Fruit fly (Drosophila melanogaster) whole organism, embryonic: ENCODE results near the gene Sec63.

ENCODE experiments used
- Abd-B ChIP-seq: fragments of 200-800 bp; sonication (Bioruptor generic); optimal IDR thresholded peaks from 2 replicates; lab custom pipeline; 2018; ENCODE audit warnings: missing biosample characterization, mild to moderate bottlenecking, missing genetic modification characterization, moderate library complexity
- Ada2b ChIP-seq: fragments of 200-800 bp; sonication (Bioruptor generic); IDR thresholded peaks from 2 replicates; pipeline ENCODE4 v1.3.6; 2022; ENCODE audit warnings: missing biosample characterization, missing genetic modification characterization
- Adf1 ChIP-seq: fragments of 200-800 bp; sonication (Bioruptor generic); IDR thresholded peaks from 2 replicates; pipeline ENCODE4 v1.3.6; 2022; ENCODE audit warnings: missing biosample characterization, missing genetic modification characterization
- Atf-2 ChIP-seq: fragments of 200-800 bp; sonication (Bioruptor generic); optimal IDR thresholded peaks from 2 replicates; lab custom pipeline; 2016; ENCODE audit warnings: missing biosample characterization, missing genetic modification characterization
- BEAF-32 ChIP-seq: fragments of 200-800 bp; sonication (Bioruptor generic); optimal IDR thresholded peaks from 3 replicates; lab custom pipeline; 2017; ENCODE audit warnings: missing biosample characterization, missing genetic modification characterization, mild to moderate bottlenecking, moderate library complexity, missing genetic modification reagents
- Bdp1 ChIP-seq: fragments of 200-800 bp; sonication (Bioruptor generic); optimal IDR thresholded peaks from 3 replicates; lab custom pipeline; 2016; ENCODE audit warnings: missing biosample characterization, missing genetic modification characterization
- BtbVII ChIP-seq: fragments of 200-800 bp; sonication (Bioruptor generic); optimal IDR thresholded peaks from 3 replicates; lab custom pipeline; 2017; ENCODE audit warnings: missing biosample characterization, mild to moderate bottlenecking, missing genetic modification characterization
- CG10267 ChIP-seq: fragments of 200-800 bp; sonication (Bioruptor generic); optimal IDR thresholded peaks from 2 replicates; lab custom pipeline; 2018; ENCODE audit warnings: missing biosample characterization, mild to moderate bottlenecking, missing genetic modification characterization, moderate library complexity
- CG11398 ChIP-seq: fragments of 200-800 bp; sonication (Bioruptor generic); optimal IDR thresholded peaks from 2 replicates; lab custom pipeline; 2016; ENCODE audit warnings: missing biosample characterization, missing genetic modification characterization
- CG15011 ChIP-seq: fragments of 200-800 bp; sonication (Bioruptor generic); optimal IDR thresholded peaks from 3 replicates; lab custom pipeline; 2018; ENCODE audit warnings: missing biosample characterization, mild to moderate bottlenecking, missing genetic modification characterization
- CG15479 ChIP-seq: fragments of 200-800 bp; sonication (Bioruptor generic); optimal IDR thresholded peaks from 3 replicates; lab custom pipeline; 2019; ENCODE audit warnings: missing biosample characterization, mild to moderate bottlenecking, missing genetic modification characterization, moderate library complexity
- CG17385 ChIP-seq: fragments of 200-800 bp; sonication (Bioruptor generic); optimal IDR thresholded peaks from 3 replicates; lab custom pipeline; 2018; ENCODE audit warnings: missing biosample characterization, mild to moderate bottlenecking, missing genetic modification characterization
- CG2116 ChIP-seq: fragments of 200-800 bp; sonication (Bioruptor generic); optimal IDR thresholded peaks from 3 replicates; lab custom pipeline; 2018; ENCODE audit warnings: missing biosample characterization, mild to moderate bottlenecking, missing genetic modification characterization
- CG2199 ChIP-seq: fragments of 200-800 bp; sonication (Bioruptor generic); IDR thresholded peaks from 3 replicates; pipeline ENCODE4 v1.3.6; 2022; ENCODE audit warnings: missing biosample characterization, missing genetic modification characterization
- CG30403 ChIP-seq: fragments of 200-800 bp; sonication (Bioruptor generic); optimal IDR thresholded peaks from 3 replicates; lab custom pipeline; 2016; ENCODE audit warnings: missing biosample characterization, missing genetic modification characterization
- CG3281 ChIP-seq: fragments of 200-800 bp; sonication (Bioruptor generic); optimal IDR thresholded peaks from 3 replicates; lab custom pipeline; 2017; ENCODE audit warnings: missing biosample characterization, mild to moderate bottlenecking, missing genetic modification characterization
- CG42726 ChIP-seq: fragments of 200-800 bp; sonication (Bioruptor generic); IDR thresholded peaks from 2 replicates; pipeline ENCODE4 v1.3.6; 2022; ENCODE audit warnings: missing biosample characterization, missing genetic modification characterization; ENCODE audit not compliant: partially characterized antibody
- CG4404 ChIP-seq: fragments of 200-800 bp; sonication (Bioruptor generic); IDR thresholded peaks from 2 replicates; pipeline ENCODE4 v1.3.6; 2022; ENCODE audit warnings: missing biosample characterization, missing genetic modification characterization
- CG4707 ChIP-seq: fragments of 200-800 bp; sonication (Bioruptor generic); optimal IDR thresholded peaks from 2 replicates; lab custom pipeline; 2018; ENCODE audit warnings: missing biosample characterization, mild to moderate bottlenecking, missing genetic modification characterization, moderate library complexity
- CG4820 ChIP-seq: fragments of 200-800 bp; sonication (Bioruptor generic); optimal IDR thresholded peaks from 3 replicates; lab custom pipeline; 2016; ENCODE audit warnings: missing biosample characterization, missing genetic modification characterization
- CG8359 ChIP-seq: fragments of 200-800 bp; sonication (Bioruptor generic); optimal IDR thresholded peaks from 2 replicates; lab custom pipeline; 2017; ENCODE audit warnings: missing biosample characterization, mild to moderate bottlenecking, missing genetic modification characterization, borderline replicate concordance
- CG8924 ChIP-seq: fragments of 200-800 bp; optimal IDR thresholded peaks from 3 replicates; lab custom pipeline; 2019; ENCODE audit warnings: missing biosample characterization, mild to moderate bottlenecking, missing genetic modification characterization, moderate library complexity
- Ets65A ChIP-seq: fragments of 200-800 bp; sonication (Bioruptor generic); peaks from one replicate; lab custom pipeline; 2016; ENCODE audit warnings: missing biosample characterization, missing genetic modification characterization
- H2.0 ChIP-seq: fragments of 200-800 bp; sonication (Bioruptor generic); IDR thresholded peaks from 2 replicates; pipeline ENCODE4 v1.3.6; 2022; ENCODE audit warnings: missing biosample characterization, missing genetic modification characterization
- HLH3B ChIP-seq: fragments of 200-800 bp; sonication (Bioruptor generic); IDR thresholded peaks from 2 replicates; pipeline ENCODE4 v1.3.6; 2022; ENCODE audit warnings: missing biosample characterization, missing genetic modification characterization
- HLH4C ChIP-seq: fragments of 200-800 bp; sonication (Bioruptor generic); IDR thresholded peaks from 3 replicates; pipeline ENCODE4 v1.3.6; 2022; ENCODE audit warnings: missing biosample characterization, missing genetic modification characterization; ENCODE audit not compliant: partially characterized antibody
- HLH54F ChIP-seq: fragments of 200-800 bp; sonication (Bioruptor generic); optimal IDR thresholded peaks from 3 replicates; lab custom pipeline; 2016; ENCODE audit warnings: missing biosample characterization, missing genetic modification characterization
- MBD-R2 ChIP-seq: fragments of 200-800 bp; sonication (Bioruptor generic); IDR thresholded peaks from 2 replicates; pipeline ENCODE4 v1.3.6; 2022; ENCODE audit warnings: missing biosample characterization, missing genetic modification characterization
- Med ChIP-seq: fragments of 200-800 bp; sonication (Bioruptor generic); peaks from one replicate; lab custom pipeline; 2016; ENCODE audit warnings: missing biosample characterization, missing genetic modification characterization, mild to moderate bottlenecking, inconsistent platforms, moderate library complexity
- Optix ChIP-seq: fragments of 200-800 bp; sonication (Bioruptor generic); IDR thresholded peaks from 3 replicates; pipeline ENCODE4 v1.3.6; 2022; ENCODE audit warnings: missing biosample characterization, missing genetic modification characterization
- Rx ChIP-seq: fragments of 200-800 bp; sonication (Bioruptor generic); IDR thresholded peaks from 2 replicates; pipeline ENCODE4 v1.3.6; 2022; ENCODE audit warnings: missing biosample characterization, missing genetic modification characterization
- YL-1 ChIP-seq: fragments of 200-800 bp; sonication (Bioruptor generic); optimal IDR thresholded peaks from 3 replicates; lab custom pipeline; 2017; ENCODE audit warnings: missing biosample characterization, mild to moderate bottlenecking, missing genetic modification characterization
- ara ChIP-seq: fragments of 200-800 bp; sonication (Bioruptor generic); IDR thresholded peaks from 2 replicates; pipeline ENCODE4 v1.3.6; 2022; ENCODE audit warnings: missing biosample characterization, missing genetic modification characterization
- ase ChIP-seq: fragments of 200-800 bp; sonication (Bioruptor generic); IDR thresholded peaks from 3 replicates; pipeline ENCODE4 v1.3.6; 2022; ENCODE audit warnings: missing biosample characterization, missing genetic modification characterization
- btn ChIP-seq: fragments of 200-800 bp; sonication (Bioruptor generic); optimal IDR thresholded peaks from 2 replicates; lab custom pipeline; 2016; ENCODE audit warnings: missing biosample characterization, missing genetic modification characterization
- cas ChIP-seq: fragments of 200-800 bp; sonication (Bioruptor generic); IDR thresholded peaks from 2 replicates; pipeline ENCODE4 v1.3.6; 2022; ENCODE audit warnings: missing biosample characterization, missing genetic modification characterization
- cato ChIP-seq: fragments of 200-800 bp; sonication (Bioruptor generic); optimal IDR thresholded peaks from 2 replicates; lab custom pipeline; 2016; ENCODE audit warnings: missing biosample characterization, missing genetic modification characterization, borderline replicate concordance
- chif ChIP-seq, 2 experiments: fragments of 200-800 bp; sonication (Bioruptor generic); optimal IDR thresholded peaks; 3 replicates each; lab custom pipeline; 2016; ENCODE audit warnings: missing biosample characterization in 2 of 2, missing genetic modification characterization in 2 of 2
- chm ChIP-seq: fragments of 200-800 bp; sonication (Bioruptor generic); IDR thresholded peaks from 2 replicates; pipeline ENCODE4 v1.3.6; 2022; ENCODE audit warnings: missing biosample characterization, missing genetic modification characterization
- corto ChIP-seq: fragments of 200-800 bp; sonication (Bioruptor generic); optimal IDR thresholded peaks from 2 replicates; lab custom pipeline; 2016; ENCODE audit warnings: missing biosample characterization, mild to moderate bottlenecking, missing genetic modification characterization, moderate library complexity
- emc ChIP-seq: fragments of 200-800 bp; sonication (Bioruptor generic); optimal IDR thresholded peaks from 2 replicates; lab custom pipeline; 2016; ENCODE audit warnings: missing biosample characterization, missing genetic modification characterization
- fd64A ChIP-seq: fragments of 200-800 bp; sonication (Bioruptor generic); optimal IDR thresholded peaks from 3 replicates; lab custom pipeline; 2018; ENCODE audit warnings: missing biosample characterization, mild to moderate bottlenecking, missing genetic modification characterization
- gsb ChIP-seq: fragments of 200-800 bp; sonication (Bioruptor generic); IDR thresholded peaks from 2 replicates; pipeline ENCODE4 v1.3.6; 2022; ENCODE audit warnings: missing biosample characterization, missing genetic modification characterization
- hb ChIP-seq: fragments of 200-800 bp; sonication (Bioruptor generic); IDR thresholded peaks from 3 replicates; pipeline ENCODE4 v1.3.6; 2022; ENCODE audit warnings: missing biosample characterization, missing genetic modification characterization; ENCODE audit not compliant: partially characterized antibody
- hth ChIP-seq: fragments of >200 bp; optimal IDR thresholded peaks from 2 replicates; lab custom pipeline; 2017; ENCODE audit warnings: inconsistent platforms
- luna ChIP-seq: fragments of 200-800 bp; sonication (Bioruptor generic); optimal IDR thresholded peaks from 2 replicates; lab custom pipeline; 2016; ENCODE audit warnings: missing biosample characterization, missing genetic modification characterization
- onecut ChIP-seq: fragments of 200-800 bp; sonication (Bioruptor generic); IDR thresholded peaks from 2 replicates; pipeline ENCODE4 v1.3.6; 2022; ENCODE audit warnings: missing biosample characterization, missing genetic modification characterization
- pros ChIP-seq: fragments of 200-800 bp; sonication (Bioruptor generic); optimal IDR thresholded peaks from 3 replicates; lab custom pipeline; 2019; ENCODE audit warnings: missing biosample characterization, mild to moderate bottlenecking, missing genetic modification characterization, moderate library complexity
- sens-2 ChIP-seq: fragments of 200-800 bp; sonication (Bioruptor generic); IDR thresholded peaks from 2 replicates; pipeline ENCODE4 v1.3.6; 2022; ENCODE audit warnings: missing biosample characterization, missing genetic modification characterization
- sug ChIP-seq: fragments of 200-800 bp; optimal IDR thresholded peaks from 2 replicates; lab custom pipeline; 2019; ENCODE audit warnings: missing biosample characterization, mild to moderate bottlenecking, missing genetic modification characterization, moderate library complexity

Sec63 gene

dm6 chr3L:7347984-7348631, 12.3 kb upstream of the Sec63 start, which contains the start of the genes Srp19 and qm (continued):
- TF ChIP-seq luna (peak; percentile 17), HLH3B (no peak), CG4820 (GFP tag; lab: Kevin White, UChicago) (peak; percentile 6), BtbVII (peak; percentile 55), HLH4C (GFP tag; lab: Robert Waterston, UW) (peak; percentile 73), CG42726 (GFP tag; lab: Robert Waterston, UW) (peak; percentile 70; the same call in 1 of the 2 replicates), Atf-2 (GFP tag; lab: Kevin White, UChicago) (peak; percentile 0), CG30403 (peak; percentile 84), CG17385 (GFP tag; lab: Kevin White, UChicago) (no peak), CG11398 (GFP tag; lab: Kevin White, UChicago) (no peak), H2.0 (GFP tag; lab: Robert Waterston, UW) (0 out of 2 replicates have a peak, but pooled peaks have one; percentile 2), btn (no peak), Rx (no peak), corto (GFP tag; lab: Kevin White, UChicago) (no peak), CG4707 (no peak), Ets65A (GFP tag; lab: Kevin White, UChicago) (peak; percentile 97), cas (GFP tag; lab: Robert Waterston, UW) (peak; percentile 14; the same call in 1 of the 2 replicates), onecut (peak; percentile 44; the same call in 1 of the 2 replicates), BEAF-32 (peak; percentile 95), ara (no peak), Adf1 (GFP tag; lab: Robert Waterston, UW) (peak; percentile 41), CG8359 (GFP tag; lab: Kevin White, UChicago) (no peak), CG2116 (GFP tag; lab: Kevin White, UChicago) (peak; percentile 71), CG2199 (GFP tag; lab: Robert Waterston, UW) (no peak), sens-2 (GFP tag; lab: Robert Waterston, UW) (no peak), CG8924 (tag; lab: Kevin White, UChicago) (peak; percentile 46), Med (GFP tag; lab: Kevin White, UChicago) (peak; percentile 85), chif (GFP tag; optimal IDR thresholded peaks at IDR 0.05; lab: Kevin White, UChicago) (peak in 1 of 2 experiments; percentile 57), CG4404 (peak; percentile 34; the same call in 1 of the 2 replicates), Optix (GFP tag; lab: Robert Waterston, UW) (peak; percentile 29; the same call in 1 of the 3 replicates), sug (tag; lab: Kevin White, UChicago) (peak; percentile 62), gsb (GFP tag; lab: Robert Waterston, UW) (no peak), Ada2b (GFP tag; lab: Robert Waterston, UW) (peak; percentile 31; the same call in 1 of the 2 replicates), YL-1 (GFP tag; lab: Kevin White, UChicago) (peak; percentile 59), emc (no peak), MBD-R2 (GFP tag; lab: Robert Waterston, UW) (peak; percentile 75; the same call in 1 of the 2 replicates), ase (GFP tag; lab: Robert Waterston, UW) (0 out of 3 replicates have a peak, but pooled peaks have one; percentile 11), chm (GFP tag; lab: Robert Waterston, UW) (peak; percentile 67; the same call in 1 of the 2 replicates), CG15011 (GFP tag; lab: Kevin White, UChicago) (no peak), cato (GFP tag; lab: Kevin White, UChicago) (peak; percentile 15), Abd-B (GFP tag; lab: Kevin White, UChicago) (no peak), CG15479 (GFP tag; lab: Kevin White, UChicago) (no peak), CG10267 (tag; lab: Kevin White, UChicago) (peak; percentile 40), Bdp1 (GFP tag; lab: Kevin White, UChicago) (no peak), pros (GFP tag; lab: Kevin White, UChicago) (peak; percentile 26), hth (lab: Kevin White, UChicago) (no peak), hb (GFP tag; lab: Robert Waterston, UW) (peak; percentile 71), CG3281 (peak; percentile 34), HLH54F (GFP tag; lab: Kevin White, UChicago) (peak; percentile 47), fd64A (peak; percentile 10)
